Worm (Caenorhabditis elegans) whole organism, L1 larva: ENCODE results near the gene dnj-23.

Experiments used
- C04F5.9 ChIP-seq: sonication (generic microtip); optimal IDR thresholded peaks from 2 replicates; lab custom pipeline; 2016; ENCODE audit warnings: missing genetic modification characterization, missing compliant biosample characterization
- aly-2 ChIP-seq: fragments of 150-350 bp; optimal IDR thresholded peaks from 2 replicates; lab custom pipeline; 2014; ENCODE audit warnings: missing biosample characterization, missing genetic modification characterization
- blmp-1 ChIP-seq: fragments of 150-350 bp; optimal IDR thresholded peaks from 2 replicates; lab custom pipeline; 2014; ENCODE audit warnings: missing biosample characterization, missing genetic modification characterization
- dpl-1 ChIP-seq, 3 experiments: fragments of 150-350 bp in 2 of 3; sonication (generic microtip) in 1 of 3; optimal IDR thresholded peaks; 2 replicates each; lab custom pipeline; 2014 to 2017; ENCODE audit warnings: missing biosample characterization in 3 of 3, missing genetic modification characterization in 3 of 3, missing genetic modification reagents in 3 of 3
- dsc-1 ChIP-seq: sonication (generic microtip); optimal IDR thresholded peaks from 2 replicates; lab custom pipeline; 2016; ENCODE audit warnings: mild to moderate bottlenecking, missing genetic modification characterization, missing compliant biosample characterization
- egl-27 ChIP-seq, 2 experiments: fragments of 150-350 bp in 1 of 2; sonication (generic microtip); optimal IDR thresholded peaks; 3 replicates each; lab custom pipeline; 2017 to 2018; ENCODE audit warnings: missing biosample characterization in 2 of 2, missing genetic modification characterization in 2 of 2, missing genetic modification reagents in 2 of 2
- elt-3 ChIP-seq, 6 experiments: fragments of 150-350 bp in 1 of 6; sonication (generic microtip); optimal IDR thresholded peaks; 2 replicates each; lab custom pipeline; 2017 to 2018; ENCODE audit warnings: missing biosample characterization in 6 of 6, missing genetic modification characterization in 6 of 6, inconsistent platforms in 1 of 6
- lin-13 ChIP-seq: fragments of 150-350 bp; optimal IDR thresholded peaks from 2 replicates; lab custom pipeline; 2014; ENCODE audit warnings: missing biosample characterization, missing genetic modification reagents, missing genetic modification characterization
- lin-14 ChIP-seq: fragments of 200-800 bp; sonication (Bioruptor generic); optimal IDR thresholded peaks from 2 replicates; lab custom pipeline; 2018; ENCODE audit warnings: mild to moderate bottlenecking, missing genetic modification characterization, moderate library complexity, missing compliant biosample characterization
- nhr-11 ChIP-seq: fragments of 150-350 bp; optimal IDR thresholded peaks from 2 replicates; lab custom pipeline; 2014; ENCODE audit warnings: missing biosample characterization, missing genetic modification characterization
- nhr-237 ChIP-seq: fragments of 150-350 bp; optimal IDR thresholded peaks from 2 replicates; lab custom pipeline; 2014; ENCODE audit warnings: missing biosample characterization, missing genetic modification characterization
- pqm-1 ChIP-seq: sonication (generic microtip); optimal IDR thresholded peaks from 3 replicates; lab custom pipeline; 2017; ENCODE audit warnings: missing biosample characterization, missing genetic modification characterization
- unc-130 ChIP-seq: fragments of 150-350 bp; optimal IDR thresholded peaks from 2 replicates; lab custom pipeline; 2017; ENCODE audit warnings: missing biosample characterization, missing genetic modification characterization, inconsistent platforms
- unc-62 ChIP-seq: fragments of 150-350 bp; optimal IDR thresholded peaks from 2 replicates; lab custom pipeline; 2014; ENCODE audit warnings: missing biosample characterization, missing genetic modification reagents, missing genetic modification characterization

DNA sequence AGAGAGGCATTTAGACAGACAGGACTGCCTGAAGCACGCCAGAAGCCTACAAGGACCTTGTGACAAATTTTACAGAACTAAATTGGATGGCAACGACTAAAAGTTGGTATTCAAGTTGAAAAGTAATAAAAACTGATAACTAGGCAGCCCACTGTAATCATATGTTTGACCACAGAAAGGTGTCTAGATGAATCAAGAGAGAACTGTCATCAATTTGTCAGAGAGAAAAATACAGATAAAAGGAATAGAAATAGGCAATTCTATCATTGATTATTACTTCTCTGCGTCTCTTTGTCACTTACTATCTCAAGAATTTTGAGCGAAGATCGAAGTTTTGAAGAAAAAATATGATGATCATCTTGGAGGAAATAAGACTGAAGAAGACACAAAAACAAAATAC, 15.5 kb downstream of the dnj-23 start:
- TF ChIP-seq unc-130 (no peak), lin-13 (GFP tag; lab: Kevin White, UChicago) (no peak), nhr-11 (tag; lab: Kevin White, UChicago) (no peak), nhr-237 (tag; lab: Kevin White, UChicago) (no peak), dpl-1 (GFP tag; optimal IDR thresholded peaks at IDR 0.05; lab: Kevin White, UChicago) (no peak), pqm-1 (tag; lab: Kevin White, UChicago) (no peak), lin-14 (peak; percentile 22), unc-62 (GFP tag; lab: Kevin White, UChicago) (no peak), aly-2 (tag; lab: Kevin White, UChicago) (no peak), dsc-1 (no peak), C04F5.9 (tag; lab: Kevin White, UChicago) (no peak), blmp-1 (tag; lab: Kevin White, UChicago) (no peak), elt-3 (tag; optimal IDR thresholded peaks at IDR 0.05; lab: Kevin White, UChicago) (peak in 1 of 6 experiments; percentile 18), egl-27 (tag; optimal IDR thresholded peaks at IDR 0.05; lab: Kevin White, UChicago) (no peak)
